Worm (Caenorhabditis elegans) whole organism, L4 larva: Measurements from ENCODE around the gene paqr-3.

Source experiments
- ZK546.5 ChIP-seq, 2 experiments: sonication (generic microtip); optimal IDR thresholded peaks; 2 replicates each; lab custom pipeline; 2017; ENCODE audit warnings: missing biosample characterization in 2 of 2, missing genetic modification characterization in 2 of 2
- attf-4 ChIP-seq: sonication (generic microtip); optimal IDR thresholded peaks from 3 replicates; lab custom pipeline; 2017; ENCODE audit warnings: missing biosample characterization, missing genetic modification characterization
- tag-97 ChIP-seq: fragments of 200-800 bp; sonication (Bioruptor generic); IDR thresholded peaks from 2 replicates; pipeline ENCODE4 v1.3.6; 2022; ENCODE audit warnings: missing genetic modification characterization, missing compliant biosample characterization
- ztf-11 ChIP-seq: fragments of 150-350 bp; optimal IDR thresholded peaks from 2 replicates; lab custom pipeline; 2014; ENCODE audit warnings: missing biosample characterization, missing genetic modification characterization

- TF ChIP-seq attf-4 (tag; lab: Kevin White, UChicago) = no peak
- TF ChIP-seq ztf-11 (tag; lab: Kevin White, UChicago) = no peak
- no peak for TF ChIP-seq tag-97 (GFP tag; lab: Robert Waterston, UW)
- no peak for TF ChIP-seq ZK546.5 (tag; optimal IDR thresholded peaks at IDR 0.05; lab: Kevin White, UChicago)
These were observed 38.5 kb upstream of the paqr-3 start, which contains the start of gene F55B11.7 for ce11 chrIV:14421938-14422337.
